Fruit fly (Drosophila melanogaster): Measurements from ENCODE around the gene CG9727.

- TF ChIP-seq CG8478 (optimal IDR thresholded peaks at IDR 0.05) (no peak), CTCF (optimal IDR thresholded peaks at IDR 0.05) (no peak)
These were observed 20.0 kb upstream of the CG9727 start for dm6 chr3R:6476429-6476828.
